Fruit fly (Drosophila melanogaster) whole organism, prepupa: ENCODE measurements around the gene CG4066.
A peak's percentile ranks its signal among the peaks of the same experiment; 100 is the strongest.

Experiments used
- CG16779 ChIP-seq: fragments of 200-800 bp; sonication (Bioruptor generic); optimal IDR thresholded peaks from 3 replicates; lab custom pipeline; 2017; ENCODE audit warnings: missing biosample characterization, mild to moderate bottlenecking, missing genetic modification characterization
- Ets96B ChIP-seq: fragments of 200-800 bp; optimal IDR thresholded peaks from 2 replicates; lab custom pipeline; 2019; ENCODE audit warnings: missing biosample characterization, mild to moderate bottlenecking, missing genetic modification characterization, moderate library complexity
- Gug ChIP-seq: fragments of 200-800 bp; sonication (Bioruptor generic); IDR thresholded peaks from 2 replicates; pipeline ENCODE4 v1.3.6; 2022; ENCODE audit warnings: missing biosample characterization, missing genetic modification characterization
- Hr38 ChIP-seq: sonication (Bioruptor generic); optimal IDR thresholded peaks from 2 replicates; lab custom pipeline; 2016; ENCODE audit warnings: missing biosample characterization, missing genetic modification characterization
- Hr4 ChIP-seq: fragments of 200-800 bp; sonication (Bioruptor generic); optimal IDR thresholded peaks from 3 replicates; lab custom pipeline; 2016; ENCODE audit warnings: missing biosample characterization, missing genetic modification characterization

- TF ChIP-seq CG16779 (peak; percentile 12), Hr38 (GFP tag; lab: Kevin White, UChicago) (no peak), Hr4 (no peak), Ets96B (tag; lab: Kevin White, UChicago) (no peak), Gug (GFP tag; lab: Robert Waterston, UW) (no peak)
Measured at dm6 chr3R:12280729-12281342, 30.3 kb upstream of the CG4066 start.
